Fruit fly (Drosophila melanogaster) whole organism, embryonic: Measurements from ENCODE around the gene CG12012.

Experiments
- CG10654 ChIP-seq: fragments of 200-800 bp; sonication (Bioruptor generic); optimal IDR thresholded peaks from 2 replicates; lab custom pipeline; 2016; ENCODE audit warnings: missing biosample characterization, missing genetic modification characterization
- CG12942 ChIP-seq: fragments of 200-800 bp; sonication (Bioruptor generic); optimal IDR thresholded peaks from 3 replicates; lab custom pipeline; 2016; ENCODE audit warnings: missing biosample characterization, missing genetic modification characterization
- CG13287 ChIP-seq: fragments of 200-800 bp; sonication (Bioruptor generic); IDR thresholded peaks from 2 replicates; pipeline ENCODE4 v1.3.6; 2022; ENCODE audit warnings: missing biosample characterization, missing genetic modification characterization; ENCODE audit not compliant: partially characterized antibody
- CG13424 ChIP-seq: fragments of 200-800 bp; sonication (Bioruptor generic); optimal IDR thresholded peaks from 2 replicates; lab custom pipeline; 2019; ENCODE audit warnings: missing biosample characterization, mild to moderate bottlenecking, missing genetic modification characterization, moderate library complexity
- CG14014 ChIP-seq: fragments of 200-800 bp; sonication (Bioruptor generic); IDR thresholded peaks from 2 replicates; pipeline ENCODE4 v1.3.6; 2022; ENCODE audit warnings: missing biosample characterization, missing genetic modification characterization
- CG15696 ChIP-seq: fragments of 200-800 bp; sonication (Bioruptor generic); optimal IDR thresholded peaks from 2 replicates; lab custom pipeline; 2019; ENCODE audit warnings: missing biosample characterization, mild to moderate bottlenecking, missing genetic modification characterization, moderate library complexity
- CG1792 ChIP-seq: fragments of 200-800 bp; sonication (Bioruptor generic); optimal IDR thresholded peaks from 2 replicates; lab custom pipeline; 2016; ENCODE audit warnings: missing biosample characterization, missing genetic modification characterization
- CG3838 ChIP-seq: fragments of 200-800 bp; sonication (Bioruptor generic); optimal IDR thresholded peaks from 3 replicates; lab custom pipeline; 2016; ENCODE audit warnings: missing biosample characterization, missing genetic modification characterization
- CG3995 ChIP-seq: fragments of 200-800 bp; sonication (Bioruptor generic); optimal IDR thresholded peaks from 3 replicates; lab custom pipeline; 2016; ENCODE audit warnings: missing biosample characterization, missing genetic modification characterization
- CG4617 ChIP-seq: fragments of 200-800 bp; sonication (Bioruptor generic); optimal IDR thresholded peaks from 3 replicates; lab custom pipeline; 2016; ENCODE audit warnings: missing biosample characterization, missing genetic modification characterization, borderline replicate concordance
- CG5180 ChIP-seq: fragments of 200-800 bp; sonication (Bioruptor generic); optimal IDR thresholded peaks from 3 replicates; lab custom pipeline; 2017; ENCODE audit warnings: missing biosample characterization, missing genetic modification characterization, mild to moderate bottlenecking, moderate library complexity, missing genetic modification reagents
- CG7357 ChIP-seq: fragments of 200-800 bp; sonication (Bioruptor generic); IDR thresholded peaks from 3 replicates; pipeline ENCODE4 v1.3.6; 2022; ENCODE audit warnings: missing biosample characterization, missing genetic modification characterization
- CG7839 ChIP-seq: fragments of 200-800 bp; sonication (Bioruptor generic); optimal IDR thresholded peaks from 3 replicates; lab custom pipeline; 2018; ENCODE audit warnings: missing biosample characterization, mild to moderate bottlenecking, missing genetic modification characterization, moderate library complexity
- CG8290 ChIP-seq, 3 experiments: fragments of 200-800 bp; sonication (Bioruptor generic); optimal IDR thresholded peaks; 2 replicates each; lab custom pipeline; 2016 to 2019; ENCODE audit warnings: missing biosample characterization in 3 of 3, missing genetic modification characterization in 3 of 3, mild to moderate bottlenecking in 2 of 3, moderate library complexity in 1 of 3
- CG8944 ChIP-seq: fragments of 200-800 bp; sonication (Bioruptor generic); optimal IDR thresholded peaks from 3 replicates; lab custom pipeline; 2016; ENCODE audit warnings: missing biosample characterization, missing genetic modification characterization
- CG9817 ChIP-seq: fragments of 200-800 bp; sonication (Bioruptor generic); optimal IDR thresholded peaks from 2 replicates; lab custom pipeline; 2018; ENCODE audit warnings: missing biosample characterization, mild to moderate bottlenecking, missing genetic modification characterization, moderate library complexity
- CHES-1-like ChIP-seq: fragments of 200-800 bp; sonication (Bioruptor generic); optimal IDR thresholded peaks from 2 replicates; lab custom pipeline; 2016; ENCODE audit warnings: missing biosample characterization, missing genetic modification characterization
- CoRest ChIP-seq: fragments of 200-800 bp; sonication (Bioruptor generic); optimal IDR thresholded peaks from 3 replicates; lab custom pipeline; 2018; ENCODE audit warnings: missing biosample characterization, mild to moderate bottlenecking, missing genetic modification characterization, moderate library complexity
- Dp ChIP-seq: fragments of 200-800 bp; sonication (Bioruptor generic); optimal IDR thresholded peaks from 2 replicates; lab custom pipeline; 2018; ENCODE audit warnings: missing biosample characterization, mild to moderate bottlenecking, missing genetic modification characterization, moderate library complexity
- E2f2 ChIP-seq: fragments of 200-800 bp; sonication (Bioruptor generic); IDR thresholded peaks from 2 replicates; pipeline ENCODE4 v1.3.6; 2022; ENCODE audit warnings: missing biosample characterization, missing genetic modification characterization
- HmgZ ChIP-seq: fragments of 200-800 bp; sonication (Bioruptor generic); optimal IDR thresholded peaks from 2 replicates; lab custom pipeline; 2018; ENCODE audit warnings: missing biosample characterization, mild to moderate bottlenecking, missing genetic modification characterization
- Hr51 ChIP-seq, 2 experiments: fragments of 200-800 bp; sonication (Bioruptor generic); optimal IDR thresholded peaks; 2 replicates in 1 of 2; 3 replicates in 1 of 2; lab custom pipeline; 2016 to 2018; ENCODE audit warnings: missing biosample characterization in 2 of 2, missing genetic modification characterization in 2 of 2, mild to moderate bottlenecking in 1 of 2, moderate library complexity in 1 of 2
- Lhr ChIP-seq: fragments of 200-800 bp; sonication (Bioruptor generic); optimal IDR thresholded peaks from 3 replicates; lab custom pipeline; 2017; ENCODE audit warnings: mild to moderate bottlenecking, missing biosample characterization, missing genetic modification reagents, missing genetic modification characterization
- Mad ChIP-seq: fragments of 200-800 bp; sonication (Bioruptor generic); optimal IDR thresholded peaks from 2 replicates; lab custom pipeline; 2016; ENCODE audit warnings: missing biosample characterization, missing genetic modification characterization
- Med ChIP-seq: fragments of 200-800 bp; sonication (Bioruptor generic); peaks from one replicate; lab custom pipeline; 2016; ENCODE audit warnings: missing biosample characterization, missing genetic modification characterization, mild to moderate bottlenecking, inconsistent platforms, moderate library complexity
- Pdp1 ChIP-seq, 2 experiments: fragments of 200-800 bp; sonication (Bioruptor generic); optimal IDR thresholded peaks; 3 replicates each; lab custom pipeline; 2016; ENCODE audit warnings: missing biosample characterization in 2 of 2, missing genetic modification characterization in 2 of 2, mild to moderate bottlenecking in 1 of 2, moderate library complexity in 1 of 2
- Sry-δ ChIP-seq: fragments of 200-800 bp; sonication (Bioruptor generic); optimal IDR thresholded peaks from 2 replicates; lab custom pipeline; 2016; ENCODE audit warnings: missing biosample characterization, missing genetic modification characterization
- al ChIP-seq: fragments of 200-800 bp; sonication (Bioruptor generic); IDR thresholded peaks from 2 replicates; pipeline ENCODE4 v1.3.6; 2022; ENCODE audit warnings: missing biosample characterization, missing genetic modification characterization
- btn ChIP-seq: fragments of 200-800 bp; sonication (Bioruptor generic); optimal IDR thresholded peaks from 2 replicates; lab custom pipeline; 2016; ENCODE audit warnings: missing biosample characterization, missing genetic modification characterization
- cg ChIP-seq: fragments of 200-800 bp; sonication (Bioruptor generic); optimal IDR thresholded peaks from 3 replicates; lab custom pipeline; 2019; ENCODE audit warnings: missing biosample characterization, mild to moderate bottlenecking, missing genetic modification characterization, moderate library complexity
- corto ChIP-seq: fragments of 200-800 bp; sonication (Bioruptor generic); optimal IDR thresholded peaks from 2 replicates; lab custom pipeline; 2016; ENCODE audit warnings: missing biosample characterization, mild to moderate bottlenecking, missing genetic modification characterization, moderate library complexity
- croc ChIP-seq: fragments of 200-800 bp; sonication (Bioruptor generic); conservative IDR thresholded peaks from 3 replicates; pipeline ENCODE4 v1.3.6; 2022; ENCODE audit warnings: missing biosample characterization, missing genetic modification characterization
- grn ChIP-seq: fragments of 200-800 bp; sonication (Bioruptor generic); optimal IDR thresholded peaks from 3 replicates; lab custom pipeline; 2017; ENCODE audit warnings: missing biosample characterization, missing genetic modification characterization
- h ChIP-seq: fragments of >200 bp; optimal IDR thresholded peaks from 2 replicates; lab custom pipeline; 2017
- insv ChIP-seq, 2 experiments: fragments of 200-800 bp; sonication (Bioruptor generic); optimal IDR thresholded peaks; 3 replicates each; lab custom pipeline; 2016 to 2018; ENCODE audit warnings: missing biosample characterization in 2 of 2, missing genetic modification characterization in 2 of 2
- knrl ChIP-seq: fragments of 200-800 bp; sonication (Bioruptor generic); IDR thresholded peaks from 3 replicates; pipeline ENCODE4 v1.3.6; 2022; ENCODE audit warnings: missing biosample characterization, missing genetic modification characterization; ENCODE audit not compliant: partially characterized antibody
- mirr ChIP-seq: fragments of 200-800 bp; sonication (Bioruptor generic); optimal IDR thresholded peaks from 3 replicates; lab custom pipeline; 2018; ENCODE audit warnings: missing biosample characterization, mild to moderate bottlenecking, missing genetic modification characterization
- nerfin-2 ChIP-seq: fragments of 200-800 bp; sonication (Bioruptor generic); IDR thresholded peaks from 2 replicates; pipeline ENCODE4 v1.3.6; 2022; ENCODE audit warnings: missing biosample characterization, missing genetic modification characterization; ENCODE audit not compliant: partially characterized antibody
- onecut ChIP-seq: fragments of 200-800 bp; sonication (Bioruptor generic); IDR thresholded peaks from 2 replicates; pipeline ENCODE4 v1.3.6; 2022; ENCODE audit warnings: missing biosample characterization, missing genetic modification characterization
- pho ChIP-seq: fragments of 200-800 bp; sonication (Bioruptor generic); optimal IDR thresholded peaks from 2 replicates; lab custom pipeline; 2016; ENCODE audit warnings: missing biosample characterization, missing genetic modification characterization
- run ChIP-seq: fragments of 200-800 bp; sonication (Bioruptor generic); optimal IDR thresholded peaks from 3 replicates; lab custom pipeline; 2018; ENCODE audit warnings: missing biosample characterization, mild to moderate bottlenecking, missing genetic modification characterization
- shn ChIP-seq: fragments of 200-800 bp; sonication (Bioruptor generic); optimal IDR thresholded peaks from 3 replicates; lab custom pipeline; 2016; ENCODE audit warnings: missing biosample characterization, missing genetic modification characterization
- sisA ChIP-seq: fragments of 200-800 bp; sonication (Bioruptor generic); IDR thresholded peaks from 2 replicates; pipeline ENCODE4 v1.3.6; 2022; ENCODE audit warnings: missing biosample characterization, missing genetic modification characterization
- sna ChIP-seq: fragments of 200-800 bp; sonication (Bioruptor generic); IDR thresholded peaks from 2 replicates; pipeline ENCODE4 v1.3.6; 2022; ENCODE audit warnings: missing biosample characterization, missing genetic modification characterization; ENCODE audit not compliant: partially characterized antibody
- sqz ChIP-seq: fragments of 200-800 bp; sonication (Bioruptor generic); optimal IDR thresholded peaks from 3 replicates; lab custom pipeline; 2018; ENCODE audit warnings: missing biosample characterization, mild to moderate bottlenecking, missing genetic modification characterization
- tin ChIP-seq: fragments of 200-800 bp; sonication (Bioruptor generic); optimal IDR thresholded peaks from 3 replicates; lab custom pipeline; 2016; ENCODE audit warnings: missing biosample characterization, missing genetic modification characterization
- trh ChIP-seq: fragments of 200-800 bp; sonication (Bioruptor generic); optimal IDR thresholded peaks from 2 replicates; lab custom pipeline; 2016; ENCODE audit warnings: missing biosample characterization, missing genetic modification characterization
- unc-4 ChIP-seq: fragments of 200-800 bp; sonication (Bioruptor generic); IDR thresholded peaks from 2 replicates; pipeline ENCODE4 v1.3.6; 2022; ENCODE audit warnings: missing biosample characterization, missing genetic modification characterization; ENCODE audit not compliant: partially characterized antibody
- zfh1 ChIP-seq: fragments of 200-800 bp; sonication (Bioruptor generic); IDR thresholded peaks from 3 replicates; pipeline ENCODE4 v1.3.6; 2022; ENCODE audit warnings: missing biosample characterization, missing genetic modification characterization
- zfh2 ChIP-seq: fragments of 200-800 bp; sonication (Bioruptor generic); optimal IDR thresholded peaks from 2 replicates; lab custom pipeline; 2016; ENCODE audit warnings: missing biosample characterization, missing genetic modification characterization

Gene CG12012

DNA sequence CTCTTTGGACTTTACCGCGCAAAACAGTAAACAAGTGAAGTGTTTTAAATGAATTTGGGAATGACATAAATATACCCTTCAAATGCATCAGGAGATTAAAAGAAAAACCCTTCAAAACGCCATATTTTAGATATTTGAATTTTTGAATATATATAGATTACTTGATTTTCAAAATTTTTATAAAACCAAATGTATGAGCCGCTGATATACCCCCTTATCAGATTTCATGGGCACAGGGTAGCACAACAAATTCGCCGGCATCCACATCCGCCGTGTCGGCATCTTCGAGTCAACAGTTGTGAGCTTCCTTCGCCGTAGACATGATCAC is 1.4 kb downstream of the CG12012 start, which contains the start of gene Ids:
Gene Ids, plus strand, starts transcription at position 304 of the 328 bp plus-strand sequence.
- TF ChIP-seq Sry-δ (GFP tag; lab: Kevin White, UChicago), result no peak
- peak; percentile 47 for TF ChIP-seq CG10654 (GFP tag; lab: Kevin White, UChicago)
- TF ChIP-seq CG3838, result no peak
- peak in 1 of 2 experiments; percentile 75 for TF ChIP-seq Hr51 (GFP tag; optimal IDR thresholded peaks at IDR 0.05; lab: Kevin White, UChicago)
- TF ChIP-seq insv (GFP tag; optimal IDR thresholded peaks at IDR 0.05; lab: Kevin White, UChicago), result no peak
- peak; percentile 57; the same call in 2 of the 3 replicates for TF ChIP-seq croc (GFP tag; lab: Robert Waterston, UW)
- peak; percentile 42 for TF ChIP-seq corto (GFP tag; lab: Kevin White, UChicago)
- TF ChIP-seq CG12942 (GFP tag; lab: Kevin White, UChicago), result peak; percentile 45
- TF ChIP-seq btn, result no peak
- TF ChIP-seq CG3995 (GFP tag; lab: Kevin White, UChicago), result no peak
- no peak for TF ChIP-seq CG1792 (GFP tag; lab: Kevin White, UChicago)
- TF ChIP-seq CG7357 (GFP tag; lab: Robert Waterston, UW), result peak; percentile 40; the same call in 1 of the 3 replicates
- no peak for TF ChIP-seq cg (GFP tag; lab: Kevin White, UChicago)
- no peak for TF ChIP-seq shn (GFP tag; lab: Kevin White, UChicago)
- TF ChIP-seq sisA (GFP tag; lab: Robert Waterston, UW), result peak; percentile 67
- TF ChIP-seq CG15696 (tag; lab: Kevin White, UChicago), result no peak
- TF ChIP-seq h (lab: Kevin White, UChicago), result no peak
- no peak for TF ChIP-seq nerfin-2 (GFP tag; lab: Robert Waterston, UW)
- TF ChIP-seq grn, result no peak
- TF ChIP-seq pho, result peak; percentile 44
- peak; percentile 78 for TF ChIP-seq CG7839 (tag; lab: Kevin White, UChicago)
- no peak for TF ChIP-seq CG5180 (GFP tag; lab: Kevin White, UChicago)
- TF ChIP-seq al (GFP tag; lab: Robert Waterston, UW), result peak; percentile 57; the same call in 1 of the 2 replicates
- TF ChIP-seq tin (GFP tag; lab: Kevin White, UChicago), result peak; percentile 13
- no peak for TF ChIP-seq Dp
- TF ChIP-seq CoRest (tag; lab: Kevin White, UChicago), result peak; percentile 61
- TF ChIP-seq Pdp1 (GFP tag; optimal IDR thresholded peaks at IDR 0.05; lab: Kevin White, UChicago), result peak; percentile 38 to 39
- TF ChIP-seq E2f2 (GFP tag; lab: Robert Waterston, UW), result peak; percentile 65
- TF ChIP-seq zfh2, result no peak
- TF ChIP-seq CG13424, result peak; percentile 58
- TF ChIP-seq trh (GFP tag; lab: Kevin White, UChicago), result peak; percentile 11
- peak; percentile 24 for TF ChIP-seq Lhr
- TF ChIP-seq zfh1 (GFP tag; lab: Robert Waterston, UW), result peak; percentile 87
- TF ChIP-seq CG9817 (tag; lab: Kevin White, UChicago), result no peak
- peak; percentile 84 for TF ChIP-seq Med (GFP tag; lab: Kevin White, UChicago)
- TF ChIP-seq HmgZ (tag; lab: Kevin White, UChicago), result peak; percentile 41
- no peak for TF ChIP-seq sqz (GFP tag; lab: Kevin White, UChicago)
- no peak for TF ChIP-seq sna (GFP tag; lab: Robert Waterston, UW)
- TF ChIP-seq unc-4 (GFP tag; lab: Robert Waterston, UW), result no peak
- no peak for TF ChIP-seq CG8944 (GFP tag; lab: Kevin White, UChicago)
- peak; percentile 75 for TF ChIP-seq CG14014
- TF ChIP-seq mirr, result no peak
- TF ChIP-seq run (tag; lab: Kevin White, UChicago), result peak; percentile 42
- no peak; the same call in 1 of the 2 replicates for TF ChIP-seq CG13287 (GFP tag; lab: Robert Waterston, UW)
- TF ChIP-seq knrl, result no peak
- TF ChIP-seq Mad (GFP tag; lab: Kevin White, UChicago), result peak; percentile 47
- peak; percentile 45 for TF ChIP-seq onecut (GFP tag; lab: Robert Waterston, UW)
- TF ChIP-seq CG4617 (GFP tag; lab: Kevin White, UChicago), result no peak
- no peak for TF ChIP-seq CG8290 (GFP tag; optimal IDR thresholded peaks at IDR 0.05; lab: Kevin White, UChicago)
- no peak for TF ChIP-seq CG8290 (tag; optimal IDR thresholded peaks at IDR 0.05; lab: Kevin White, UChicago)
- no peak for TF ChIP-seq CHES-1-like (GFP tag; lab: Kevin White, UChicago)
